Fruit fly (Drosophila melanogaster): ENCODE data around the gene RhoGAP92B.
A peak's percentile ranks its signal among the peaks of the same experiment; 100 is the strongest.

The RhoGAP92B gene

DNA sequence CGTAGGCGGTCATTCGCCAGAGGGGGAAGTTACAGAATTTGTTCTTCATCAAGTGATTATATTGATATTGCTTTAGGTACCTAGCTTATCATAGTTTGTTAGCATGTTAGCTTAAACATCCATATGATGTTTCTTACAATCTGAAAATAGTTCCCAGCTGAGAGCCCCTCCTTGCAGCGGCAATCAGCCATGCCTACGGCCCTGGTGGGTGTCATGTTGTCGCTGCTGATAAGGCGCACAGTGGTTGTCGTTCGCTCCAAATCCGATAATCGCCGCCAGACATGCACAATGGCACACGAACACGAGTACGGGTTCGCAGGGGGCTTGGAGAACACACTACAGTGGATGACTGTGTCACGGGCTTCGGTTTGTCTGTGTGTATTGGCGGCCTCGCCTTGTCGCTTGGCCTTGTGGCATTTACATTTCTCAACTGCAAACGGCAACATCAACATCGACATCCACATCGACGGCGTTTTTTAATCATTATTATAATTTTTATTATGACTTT, 1.0 kb downstream of the RhoGAP92B start (continued):
- TF ChIP-seq CoRest (tag; optimal IDR thresholded peaks at IDR 0.05), result peak; percentile 79
- TF ChIP-seq CG6254 (GFP tag; optimal IDR thresholded peaks at IDR 0.05), result peak; percentile 74
- TF ChIP-seq CG12942 (GFP tag; optimal IDR thresholded peaks at IDR 0.05), result peak; percentile 65
- no peak for TF ChIP-seq fru (optimal IDR thresholded peaks at IDR 0.05)
- no peak for TF ChIP-seq Doc3 (GFP tag; IDR thresholded peaks at IDR 0.05; ENCODE audit: partially characterized antibody)
- TF ChIP-seq CG15073 (GFP tag; optimal IDR thresholded peaks at IDR 0.05), result no peak
- peak; percentile 72 for TF ChIP-seq phol (tag; optimal IDR thresholded peaks at IDR 0.05)
- TF ChIP-seq CG17568 (GFP tag; optimal IDR thresholded peaks at IDR 0.05), result peak; percentile 61
- TF ChIP-seq D19B (GFP tag; optimal IDR thresholded peaks at IDR 0.05), result peak; percentile 61
- peak; percentile 21 for TF ChIP-seq ac (GFP tag; optimal IDR thresholded peaks at IDR 0.05)
- peak; percentile 69 for TF ChIP-seq Usf (GFP tag; optimal IDR thresholded peaks at IDR 0.05)
- TF ChIP-seq D (optimal IDR thresholded peaks at IDR 0.05), result no peak
- peak; percentile 42 for TF ChIP-seq D (GFP tag; optimal IDR thresholded peaks at IDR 0.05)
- peak; percentile 80 for TF ChIP-seq Rx (GFP tag; IDR thresholded peaks at IDR 0.05)
- peak; percentile 54 for TF ChIP-seq CG30431 (GFP tag; optimal IDR thresholded peaks at IDR 0.05)
- TF ChIP-seq CG14050 (GFP tag; IDR thresholded peaks at IDR 0.05), result peak; percentile 70
- TF ChIP-seq CG14441 (GFP tag; IDR thresholded peaks at IDR 0.05), result peak; percentile 87
- peak; percentile 63 for TF ChIP-seq Nf-YA (GFP tag; IDR thresholded peaks at IDR 0.05)
- no peak for TF ChIP-seq sna (GFP tag; IDR thresholded peaks at IDR 0.05; ENCODE audit: partially characterized antibody)
- peak; percentile 68 for TF ChIP-seq mirr (GFP tag; optimal IDR thresholded peaks at IDR 0.05)
- TF ChIP-seq Six4 (GFP tag; optimal IDR thresholded peaks at IDR 0.05), result peak; percentile 26
- TF ChIP-seq CG10321 (GFP tag; IDR thresholded peaks at IDR 0.05), result 0 out of 2 replicates have a peak, but pooled peaks have one; percentile 26
- TF ChIP-seq cwo (GFP tag; optimal IDR thresholded peaks at IDR 0.05), result peak; percentile 85
- TF ChIP-seq CG17359 (tag; optimal IDR thresholded peaks at IDR 0.05), result peak; percentile 77
- peak; percentile 83 for TF ChIP-seq seq (GFP tag; IDR thresholded peaks at IDR 0.05)
- peak; percentile 78 for TF ChIP-seq Abd-B (GFP tag; optimal IDR thresholded peaks at IDR 0.05)
- TF ChIP-seq dmrt99B (tag; optimal IDR thresholded peaks at IDR 0.05), result peak; percentile 75
- peak; percentile 72 for TF ChIP-seq odd (GFP tag; optimal IDR thresholded peaks at IDR 0.05)
- no peak for TF ChIP-seq CG33557 (GFP tag; optimal IDR thresholded peaks at IDR 0.05)
- peak; percentile 50 for TF ChIP-seq Asciz (GFP tag; optimal IDR thresholded peaks at IDR 0.05)
- peak; percentile 57 for TF ChIP-seq Nf-YB (GFP tag; optimal IDR thresholded peaks at IDR 0.05)
- peak; percentile 71 for TF ChIP-seq tx (GFP tag; optimal IDR thresholded peaks at IDR 0.05)
- peak; percentile 81 for TF ChIP-seq stc (GFP tag; IDR thresholded peaks at IDR 0.05)
- no peak for TF ChIP-seq hb (GFP tag; IDR thresholded peaks at IDR 0.05; ENCODE audit: partially characterized antibody)
- TF ChIP-seq CG7786 (GFP tag; optimal IDR thresholded peaks at IDR 0.05), result peak; percentile 85
- 0 out of 3 replicates have a peak, but pooled peaks have one; percentile 4 for TF ChIP-seq CG16813 (GFP tag; IDR thresholded peaks at IDR 0.05; ENCODE audit: partially characterized antibody)
- peak; percentile 79 for TF ChIP-seq unpg (GFP tag; optimal IDR thresholded peaks at IDR 0.05)
- TF ChIP-seq CG12659 (GFP tag; optimal IDR thresholded peaks at IDR 0.05), result peak; percentile 80
- TF ChIP-seq Nf-YC (tag; optimal IDR thresholded peaks at IDR 0.05), result peak; percentile 64
- peak; percentile 49 for TF ChIP-seq nmo (GFP tag; optimal IDR thresholded peaks at IDR 0.05)
- peak; percentile 80 for TF ChIP-seq CG12155 (GFP tag; optimal IDR thresholded peaks at IDR 0.05)
- peak; percentile 28 for TF ChIP-seq CG18764 (GFP tag; optimal IDR thresholded peaks at IDR 0.05)
- TF ChIP-seq gem (tag; optimal IDR thresholded peaks at IDR 0.05), result peak; percentile 82
- TF ChIP-seq pzg (GFP tag; optimal IDR thresholded peaks at IDR 0.05), result peak; percentile 20
- no peak for TF ChIP-seq p53 (GFP tag; optimal IDR thresholded peaks at IDR 0.05)
- peak; percentile 78 for TF ChIP-seq E2f1 (GFP tag; IDR thresholded peaks at IDR 0.05)
- TF ChIP-seq chif (GFP tag; optimal IDR thresholded peaks at IDR 0.05), result peak; percentile 73 to 80
- TF ChIP-seq CG10147 (GFP tag; optimal IDR thresholded peaks at IDR 0.05), result peak; percentile 41
- peak; percentile 67 for TF ChIP-seq Hr3 (GFP tag; optimal IDR thresholded peaks at IDR 0.05)
- TF ChIP-seq CG5245 (GFP tag; optimal IDR thresholded peaks at IDR 0.05), result peak; percentile 55

Data from whole organism, embryonic.